Worm (Caenorhabditis elegans): ENCODE data around the gene C14C10.1.

C14C10.1 gene

DNA sequence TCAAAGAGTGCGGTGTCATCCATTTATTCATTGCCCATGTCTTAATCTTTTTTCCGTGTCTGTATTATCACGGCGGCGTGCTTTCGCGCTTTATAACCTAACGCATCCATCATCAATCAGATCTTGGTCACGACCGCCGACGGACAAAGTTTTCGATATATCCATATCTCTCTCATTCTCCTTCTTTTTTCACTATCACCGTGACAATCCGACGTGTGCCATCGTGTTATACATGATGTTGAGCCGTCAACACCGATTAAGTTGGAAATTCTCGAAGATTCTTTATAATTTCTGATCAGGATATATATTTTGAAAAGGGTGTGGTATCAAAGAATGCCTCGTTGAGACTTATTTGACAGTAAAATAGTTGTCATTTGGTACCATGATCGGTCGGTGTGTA lies 31.2 kb upstream of the C14C10.1 start:
- TF ChIP-seq lin-39 (tag; optimal IDR thresholded peaks at IDR 0.05) (no peak), mdl-1 (tag; optimal IDR thresholded peaks at IDR 0.05) (no peak), sma-3 (GFP tag; optimal IDR thresholded peaks at IDR 0.05) (peak; percentile 32), lsy-2 (tag; optimal IDR thresholded peaks at IDR 0.05) (no peak), aly-2 (tag; optimal IDR thresholded peaks at IDR 0.05) (no peak), lin-13 (GFP tag; optimal IDR thresholded peaks at IDR 0.05) (no peak), sma-9 (GFP tag; optimal IDR thresholded peaks at IDR 0.05) (peak; percentile 41), sma-9 (tag; optimal IDR thresholded peaks at IDR 0.05) (no peak), gmeb-1 (tag; optimal IDR thresholded peaks at IDR 0.05) (peak; percentile 8), nhr-11 (tag; optimal IDR thresholded peaks at IDR 0.05) (no peak), peb-1 (tag; optimal IDR thresholded peaks at IDR 0.05) (no peak), ztf-11 (tag; optimal IDR thresholded peaks at IDR 0.05) (no peak), nhr-21 (tag; optimal IDR thresholded peaks at IDR 0.05) (peak; percentile 70), crh-2 (tag; optimal IDR thresholded peaks at IDR 0.05) (no peak), unc-62 (GFP tag; optimal IDR thresholded peaks at IDR 0.05) (no peak), ama-1 (optimal IDR thresholded peaks at IDR 0.05) (peak; percentile 10), R02D3.7 (tag; optimal IDR thresholded peaks at IDR 0.05) (no peak), zag-1 (tag; optimal IDR thresholded peaks at IDR 0.05) (no peak), unc-39 (tag; optimal IDR thresholded peaks at IDR 0.05) (no peak), nhr-237 (tag; optimal IDR thresholded peaks at IDR 0.05) (no peak), Y55F3AM.14 (GFP tag; optimal IDR thresholded peaks at IDR 0.05) (no peak), mab-5 (tag; optimal IDR thresholded peaks at IDR 0.05) (no peak), elt-3 (tag; optimal IDR thresholded peaks at IDR 0.05) (no peak), ceh-82 (tag; optimal IDR thresholded peaks at IDR 0.05) (no peak), C34F6.9 (tag; optimal IDR thresholded peaks at IDR 0.05) (no peak)

DNA sequence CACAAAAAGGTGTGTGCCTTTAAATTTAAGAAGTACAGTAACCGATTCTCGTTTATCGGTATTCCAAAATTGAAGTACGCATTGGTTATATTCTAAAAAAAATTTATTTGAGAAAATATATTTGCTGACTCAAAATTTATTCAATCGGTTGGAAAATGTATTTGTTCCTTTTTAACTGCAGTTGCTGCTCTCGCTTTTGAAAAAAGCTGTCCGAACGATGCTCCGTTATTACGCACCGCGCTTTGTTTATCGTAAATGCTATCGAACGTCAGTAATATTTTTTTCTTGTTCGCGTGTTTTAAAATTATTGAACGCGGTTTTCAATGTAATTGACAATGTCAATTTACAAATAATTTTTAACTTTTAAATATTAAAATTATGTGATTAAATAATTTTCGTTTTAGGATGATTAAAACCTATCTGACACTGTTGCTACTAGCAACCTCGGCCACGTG lies 27.8 kb upstream of the C14C10.1 start, which contains the start of gene sel-1:
Gene sel-1, plus strand, starts transcription at position 405 of the 455 bp plus-strand sequence.
- TF ChIP-seq mbf-1 (tag; optimal IDR thresholded peaks at IDR 0.05) (no peak), C34F6.9 (tag; optimal IDR thresholded peaks at IDR 0.05) (peak; percentile 48), unc-55 (GFP tag; optimal IDR thresholded peaks at IDR 0.05) (peak; percentile 31), lsy-2 (tag; optimal IDR thresholded peaks at IDR 0.05) (peak; percentile 1 to 19)

DNA sequence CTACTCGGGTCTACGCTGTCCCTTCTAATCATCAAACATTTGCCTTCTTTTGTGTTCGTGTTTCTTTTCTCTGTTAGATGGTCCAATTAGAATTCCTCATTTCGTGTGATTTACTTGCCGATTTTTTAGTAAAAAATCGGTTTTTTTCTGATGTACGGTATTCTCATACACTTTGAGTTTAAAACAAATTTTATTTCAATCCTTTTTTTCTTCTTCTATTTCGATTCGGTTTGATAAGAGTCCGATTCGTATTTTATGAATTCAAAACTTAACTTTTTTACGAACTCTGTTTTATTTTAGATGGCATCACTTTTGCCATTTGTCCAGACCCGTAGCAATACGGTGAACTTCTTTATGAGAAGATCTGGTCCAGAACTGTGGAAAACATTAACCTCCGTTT lies 24.9 kb upstream of the C14C10.1 start, which contains the start of gene mrps-5:
Gene mrps-5, plus strand, starts transcription at position 301 of the 400 bp plus-strand sequence.
- TF ChIP-seq peb-1 (tag; optimal IDR thresholded peaks at IDR 0.05) (no peak), ama-1 (optimal IDR thresholded peaks at IDR 0.05) (no peak), lin-11 (tag; optimal IDR thresholded peaks at IDR 0.05) (no peak), nhr-237 (tag; optimal IDR thresholded peaks at IDR 0.05) (no peak), lin-39 (tag; optimal IDR thresholded peaks at IDR 0.05) (no peak), ZK546.5 (tag; optimal IDR thresholded peaks at IDR 0.05) (no peak), ztf-1 (GFP tag; conservative IDR thresholded peaks at IDR 0.05) (no peak), lin-13 (GFP tag; optimal IDR thresholded peaks at IDR 0.05) (no peak), F13H6.1 (tag; optimal IDR thresholded peaks at IDR 0.05) (no peak), nhr-77 (tag; optimal IDR thresholded peaks at IDR 0.05) (no peak), nhr-12 (tag; optimal IDR thresholded peaks at IDR 0.05) (no peak), nhr-129 (tag; optimal IDR thresholded peaks at IDR 0.05) (no peak), unc-62 (GFP tag; optimal IDR thresholded peaks at IDR 0.05) (no peak), ztf-11 (tag; optimal IDR thresholded peaks at IDR 0.05) (no peak), fos-1 (tag; optimal IDR thresholded peaks at IDR 0.05) (no peak), blmp-1 (tag; optimal IDR thresholded peaks at IDR 0.05; ENCODE audit: insufficient read depth) (no peak), elt-3 (tag; optimal IDR thresholded peaks at IDR 0.05) (no peak)

DNA sequence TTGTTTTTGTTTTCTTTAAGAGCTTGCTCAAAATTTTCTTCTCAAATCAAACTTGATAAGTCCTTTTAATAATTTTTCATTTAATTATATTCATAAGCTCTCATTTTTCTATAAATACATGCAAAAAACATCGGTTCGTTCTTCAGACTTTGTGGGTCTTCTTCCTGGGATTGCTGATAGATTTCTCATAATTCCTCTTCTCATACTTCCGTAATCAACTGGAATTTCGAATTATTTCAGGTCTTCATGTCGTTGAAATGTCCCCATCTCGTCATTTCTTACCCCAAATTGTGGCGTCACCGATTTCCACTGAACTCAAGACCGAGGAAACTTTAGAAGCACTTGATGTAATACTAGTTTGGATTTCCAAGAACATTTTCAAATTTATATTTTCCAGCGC lies 23.2 kb upstream of the C14C10.1 start:
- TF ChIP-seq nhr-23 (tag; optimal IDR thresholded peaks at IDR 0.05) (no peak), sma-9 (GFP tag; optimal IDR thresholded peaks at IDR 0.05) (peak; percentile 9), sma-9 (tag; optimal IDR thresholded peaks at IDR 0.05) (no peak), nhr-12 (tag; optimal IDR thresholded peaks at IDR 0.05) (no peak)

DNA sequence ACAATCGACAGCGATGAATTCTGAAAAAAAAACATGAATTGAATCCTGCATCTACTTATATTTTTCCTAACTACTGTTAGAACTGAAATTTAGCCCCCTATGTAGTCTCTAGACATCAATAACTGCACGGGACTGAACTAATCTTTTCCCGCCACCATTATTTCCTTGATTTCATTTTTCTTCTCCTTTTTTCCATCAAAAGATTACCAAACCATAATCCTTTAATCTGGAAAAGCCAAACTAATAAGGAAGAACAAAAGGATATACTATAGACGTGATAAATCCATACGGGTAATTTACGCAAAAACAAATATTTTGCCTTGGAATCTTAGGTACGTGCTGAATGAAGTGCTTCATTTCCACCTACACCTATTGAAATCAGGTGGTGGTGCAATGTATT lies 20.8 kb upstream of the C14C10.1 start:
- no peak for TF ChIP-seq sma-9 (GFP tag; optimal IDR thresholded peaks at IDR 0.05)
- no peak for TF ChIP-seq sma-9 (tag; optimal IDR thresholded peaks at IDR 0.05)
- no peak for TF ChIP-seq nhr-23 (tag; optimal IDR thresholded peaks at IDR 0.05)
- no peak for TF ChIP-seq ceh-82 (tag; optimal IDR thresholded peaks at IDR 0.05)
- no peak for TF ChIP-seq blmp-1 (tag; optimal IDR thresholded peaks at IDR 0.05; ENCODE audit: insufficient read depth)
- no peak for TF ChIP-seq ztf-11 (tag; optimal IDR thresholded peaks at IDR 0.05)
- TF ChIP-seq skn-1 (tag; optimal IDR thresholded peaks at IDR 0.05), result no peak
- TF ChIP-seq unc-62 (GFP tag; optimal IDR thresholded peaks at IDR 0.05), result no peak
- no peak for TF ChIP-seq dmd-4 (tag; optimal IDR thresholded peaks at IDR 0.05)
- TF ChIP-seq nhr-11 (tag; optimal IDR thresholded peaks at IDR 0.05), result no peak

Measured in whole organism, L2 larva.